Fruit fly (Drosophila melanogaster): ENCODE data around the gene ND-15.

Gene ND-15

DNA sequence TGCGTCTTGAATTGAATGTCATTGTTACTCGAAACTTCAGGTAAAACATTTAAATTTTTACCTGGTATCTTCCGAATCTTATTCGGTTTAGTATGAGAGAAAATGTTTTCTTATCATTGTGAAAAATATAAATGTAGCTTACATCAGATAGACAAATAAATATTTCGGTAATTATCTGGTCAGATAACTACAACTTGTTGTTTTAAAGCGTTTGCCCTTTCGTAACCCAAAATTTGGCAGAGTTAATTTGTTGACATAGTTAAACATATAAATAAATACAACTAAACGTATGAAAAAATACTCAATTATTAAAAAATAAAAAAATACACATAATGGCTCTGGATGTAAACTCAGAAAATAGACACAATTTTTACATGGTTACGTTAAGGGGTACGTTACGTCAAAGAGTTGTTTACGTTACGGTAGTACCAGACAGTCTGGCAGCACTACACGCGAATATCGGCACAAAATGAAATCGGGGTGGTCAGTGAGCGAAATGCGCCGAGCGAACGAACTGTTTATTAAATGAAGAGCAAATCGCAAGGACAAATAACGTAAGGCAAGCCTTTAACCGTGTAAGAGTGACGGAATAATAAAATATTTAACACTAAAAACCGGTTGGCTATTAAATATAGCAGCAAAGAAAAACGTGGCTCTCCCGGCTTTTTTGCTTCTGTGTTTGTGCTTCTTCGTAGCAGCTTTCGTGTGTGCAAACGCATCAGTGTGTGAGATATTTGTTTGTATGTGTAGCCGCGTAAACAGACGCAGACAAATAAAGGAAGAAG lies 68.0 kb downstream of the ND-15 start (continued):
- TF ChIP-seq sqz (GFP tag; optimal IDR thresholded peaks at IDR 0.05) (no peak), lmd (GFP tag; IDR thresholded peaks at IDR 0.05) (no peak), CG9437 (GFP tag; optimal IDR thresholded peaks at IDR 0.05) (peak; percentile 100), Gug (GFP tag; IDR thresholded peaks at IDR 0.05) (no peak), CG17328 (GFP tag; IDR thresholded peaks at IDR 0.05) (no peak), disco-r (GFP tag; optimal IDR thresholded peaks at IDR 0.05) (no peak), Camta (GFP tag; optimal IDR thresholded peaks at IDR 0.05) (no peak), CG8359 (GFP tag; optimal IDR thresholded peaks at IDR 0.05; ENCODE audit: borderline replicate concordance) (no peak), CG12219 (GFP tag; optimal IDR thresholded peaks at IDR 0.05) (no peak), cg (GFP tag; optimal IDR thresholded peaks at IDR 0.05) (peak; percentile 93), CG6854 (GFP tag; optimal IDR thresholded peaks at IDR 0.05) (no peak), Awh (GFP tag; IDR thresholded peaks at IDR 0.05) (no peak), psq (GFP tag; optimal IDR thresholded peaks at IDR 0.05) (peak; percentile 66), kni (GFP tag; optimal IDR thresholded peaks at IDR 0.05) (no peak), amos (GFP tag; IDR thresholded peaks at IDR 0.05; ENCODE audit: partially characterized antibody) (no peak; the same call in 1 of the 2 replicates), H15 (GFP tag; IDR thresholded peaks at IDR 0.05) (no peak), unc-4 (GFP tag; IDR thresholded peaks at IDR 0.05; ENCODE audit: partially characterized antibody) (no peak; the same call in none of the 2 replicates), Atf3 (GFP tag; optimal IDR thresholded peaks at IDR 0.05) (no peak), lola (GFP tag; optimal IDR thresholded peaks at IDR 0.05) (no peak), CG2712 (tag; optimal IDR thresholded peaks at IDR 0.05) (peak; percentile 28), CG17912 (GFP tag; optimal IDR thresholded peaks at IDR 0.05) (no peak), CG30403 (GFP tag; optimal IDR thresholded peaks at IDR 0.05) (no peak), gsb-n (tag; optimal IDR thresholded peaks at IDR 0.05) (no peak), inv (GFP tag; IDR thresholded peaks at IDR 0.05; ENCODE audit: partially characterized antibody) (no peak; the same call in 1 of the 2 replicates), CG18764 (GFP tag; optimal IDR thresholded peaks at IDR 0.05) (no peak), Ada2b (GFP tag; IDR thresholded peaks at IDR 0.05) (no peak), Hmr (GFP tag; optimal IDR thresholded peaks at IDR 0.05) (peak; percentile 48), ssp (GFP tag; IDR thresholded peaks at IDR 0.05) (no peak), sens-2 (GFP tag; IDR thresholded peaks at IDR 0.05) (no peak), bab2 (GFP tag; optimal IDR thresholded peaks at IDR 0.05) (no peak), CG14667 (GFP tag; IDR thresholded peaks at IDR 0.05) (no peak), Mrtf (GFP tag; IDR thresholded peaks at IDR 0.05) (no peak), CG12769 (tag; optimal IDR thresholded peaks at IDR 0.05) (no peak), B-H1 (GFP tag; IDR thresholded peaks at IDR 0.05) (no peak), CG3847 (GFP tag; IDR thresholded peaks at IDR 0.05) (no peak), fd3F (GFP tag; optimal IDR thresholded peaks at IDR 0.05) (no peak), CG10431 (GFP tag; optimal IDR thresholded peaks at IDR 0.05) (no peak), CG7987 (GFP tag; optimal IDR thresholded peaks at IDR 0.05) (no peak), ttk (GFP tag; IDR thresholded peaks at IDR 0.05) (no peak), p53 (GFP tag; optimal IDR thresholded peaks at IDR 0.05) (no peak), CG2116 (GFP tag; optimal IDR thresholded peaks at IDR 0.05) (no peak), tx (GFP tag; optimal IDR thresholded peaks at IDR 0.05) (no peak), tin (GFP tag; optimal IDR thresholded peaks at IDR 0.05) (no peak), maf-S (GFP tag; optimal IDR thresholded peaks at IDR 0.05) (no peak), HLH3B (GFP tag; IDR thresholded peaks at IDR 0.05) (no peak), chm (GFP tag; IDR thresholded peaks at IDR 0.05) (no peak), CG5953 (GFP tag; IDR thresholded peaks at IDR 0.05) (no peak), Abd-B (GFP tag; optimal IDR thresholded peaks at IDR 0.05) (no peak), chn (GFP tag; optimal IDR thresholded peaks at IDR 0.05) (no peak), dmrt11E (tag; optimal IDR thresholded peaks at IDR 0.05) (no peak)
